Worm (Caenorhabditis elegans) whole organism, L1 larva: Measurements from ENCODE around the gene chpf-2.

Experiments used
- C16A3.4 ChIP-seq: fragments of 150-350 bp; optimal IDR thresholded peaks from 2 replicates; lab custom pipeline; 2014; ENCODE audit warnings: missing biosample characterization, missing genetic modification characterization
- aly-2 ChIP-seq: fragments of 150-350 bp; optimal IDR thresholded peaks from 2 replicates; lab custom pipeline; 2014; ENCODE audit warnings: missing biosample characterization, missing genetic modification characterization
- ama-1 ChIP-seq: fragments of 150-350 bp; optimal IDR thresholded peaks from 2 replicates; lab custom pipeline; 2014
- fkh-10 ChIP-seq: sonication (generic microtip); optimal IDR thresholded peaks from 2 replicates; lab custom pipeline; 2017; ENCODE audit warnings: missing biosample characterization, missing genetic modification reagents, missing genetic modification characterization
- lin-15B ChIP-seq: fragments of 150-350 bp; sonication (generic microtip); optimal IDR thresholded peaks from 3 replicates; lab custom pipeline; 2014; ENCODE audit warnings: missing biosample characterization, missing genetic modification characterization
- lsy-2 ChIP-seq, 2 experiments: fragments of 150-350 bp; optimal IDR thresholded peaks; 2 replicates each; lab custom pipeline; 2014; ENCODE audit warnings: missing biosample characterization in 2 of 2, missing genetic modification characterization in 2 of 2
- nhr-11 ChIP-seq: fragments of 150-350 bp; optimal IDR thresholded peaks from 2 replicates; lab custom pipeline; 2014; ENCODE audit warnings: missing biosample characterization, missing genetic modification characterization
- nhr-47 ChIP-seq: sonication (generic microtip); optimal IDR thresholded peaks from 2 replicates; lab custom pipeline; 2016; ENCODE audit warnings: mild to moderate bottlenecking, missing genetic modification characterization, moderate library complexity, missing compliant biosample characterization
- pqm-1 ChIP-seq: sonication (generic microtip); optimal IDR thresholded peaks from 3 replicates; lab custom pipeline; 2017; ENCODE audit warnings: missing biosample characterization, missing genetic modification characterization
- sup-37 ChIP-seq: fragments of 200-800 bp; sonication (Bioruptor generic); optimal IDR thresholded peaks from 2 replicates; lab custom pipeline; 2018; ENCODE audit warnings: mild to moderate bottlenecking, missing genetic modification characterization, missing compliant biosample characterization
- swsn-7 ChIP-seq: sonication (generic microtip); optimal IDR thresholded peaks from 2 replicates; lab custom pipeline; 2016; ENCODE audit warnings: missing genetic modification characterization, missing compliant biosample characterization

DNA sequence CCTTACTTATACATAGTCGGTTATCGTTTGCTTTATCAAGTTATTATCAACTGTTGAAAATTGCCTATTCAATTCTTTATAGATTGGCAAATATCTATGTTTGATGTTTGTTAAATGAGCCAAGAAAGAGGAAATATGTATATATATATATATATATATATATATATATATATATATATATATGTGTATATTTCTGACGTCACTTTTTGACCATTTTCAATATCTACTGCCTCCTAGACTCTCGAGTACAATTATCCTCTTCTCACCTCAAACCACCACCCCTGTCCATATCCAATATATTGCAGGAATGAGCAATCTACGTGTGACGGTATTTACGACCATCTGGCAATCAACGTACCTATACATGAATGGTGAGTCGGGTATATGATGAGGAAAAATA, 5.7 kb upstream of the chpf-2 start, which contains the start of gene F59D6.1:
- TF ChIP-seq swsn-7, result no peak
- TF ChIP-seq ama-1 (lab: Kevin White, UChicago), result no peak
- TF ChIP-seq sup-37, result no peak
- TF ChIP-seq nhr-11, result no peak
- TF ChIP-seq nhr-47 (tag; lab: Kevin White, UChicago), result no peak
- TF ChIP-seq aly-2 (tag; lab: Kevin White, UChicago), result no peak
- TF ChIP-seq C16A3.4 (tag; lab: Kevin White, UChicago), result no peak
- no peak for TF ChIP-seq pqm-1
- TF ChIP-seq fkh-10 (GFP tag; lab: Kevin White, UChicago), result no peak
- no peak for TF ChIP-seq lin-15B (tag; lab: Kevin White, UChicago)
- TF ChIP-seq lsy-2 (tag; optimal IDR thresholded peaks at IDR 0.05; lab: Kevin White, UChicago), result no peak
